Worm (Caenorhabditis elegans) whole organism, L4 larva: Measurements from ENCODE around the gene nhr-98.

ENCODE experiments used
- D1046.2 ChIP-seq: fragments of 200-800 bp; sonication (Bioruptor generic); IDR thresholded peaks from 2 replicates; pipeline ENCODE4 v1.3.6; 2022; ENCODE audit warnings: missing genetic modification characterization, missing compliant biosample characterization
- F37D6.2 ChIP-seq: sonication (generic microtip); optimal IDR thresholded peaks from 2 replicates; lab custom pipeline; 2016; ENCODE audit warnings: mild to moderate bottlenecking, missing genetic modification characterization, missing compliant biosample characterization
- F49E8.2 ChIP-seq: sonication (generic microtip); optimal IDR thresholded peaks from 2 replicates; lab custom pipeline; 2016; ENCODE audit warnings: missing compliant biosample characterization, mild to moderate bottlenecking, missing genetic modification characterization, borderline replicate concordance
- R02D3.7 ChIP-seq: fragments of 150-350 bp; sonication (generic microtip); optimal IDR thresholded peaks from 3 replicates; lab custom pipeline; 2014; ENCODE audit warnings: missing biosample characterization, missing genetic modification characterization
- T26A8.4 ChIP-seq: fragments of 200-800 bp; sonication (Bioruptor generic); IDR thresholded peaks from 2 replicates; pipeline ENCODE4 v1.3.6; 2022; ENCODE audit warnings: missing genetic modification characterization, missing compliant biosample characterization
- Y105C5A.15 ChIP-seq: fragments of 200-800 bp; sonication (Bioruptor generic); IDR thresholded peaks from 2 replicates; pipeline ENCODE4 v1.3.6; 2022; ENCODE audit warnings: missing genetic modification characterization, missing compliant biosample characterization
- Y75B8A.6 ChIP-seq: fragments of 200-800 bp; sonication (Bioruptor generic); IDR thresholded peaks from 2 replicates; pipeline ENCODE4 v1.3.6; 2022; ENCODE audit warnings: missing genetic modification reagents, missing genetic modification characterization, missing compliant biosample characterization
- ZK337.2 ChIP-seq: fragments of 200-800 bp; sonication (Bioruptor generic); IDR thresholded peaks from 2 replicates; pipeline ENCODE4 v1.3.6; 2022; ENCODE audit warnings: missing genetic modification reagents, missing genetic modification characterization, missing compliant biosample characterization
- ZK546.5 ChIP-seq, 2 experiments: sonication (generic microtip); optimal IDR thresholded peaks; 2 replicates each; lab custom pipeline; 2017; ENCODE audit warnings: missing biosample characterization in 2 of 2, missing genetic modification characterization in 2 of 2
- aha-1 ChIP-seq: fragments of 150-350 bp; peaks from one replicate; lab custom pipeline; 2014; ENCODE audit warnings: missing biosample characterization, missing genetic modification characterization
- aly-2 ChIP-seq: sonication (generic microtip); optimal IDR thresholded peaks from 2 replicates; lab custom pipeline; 2018; ENCODE audit warnings: missing biosample characterization, missing genetic modification characterization
- ceh-32 ChIP-seq: sonication (generic microtip); optimal IDR thresholded peaks from 2 replicates; lab custom pipeline; 2016; ENCODE audit warnings: mild to moderate bottlenecking, missing genetic modification characterization, missing compliant biosample characterization; ENCODE audit not compliant: poor library complexity
- ceh-62 ChIP-seq: sonication (generic microtip); optimal IDR thresholded peaks from 2 replicates; lab custom pipeline; 2017; ENCODE audit warnings: missing biosample characterization, missing genetic modification characterization
- cey-2 ChIP-seq: sonication (generic microtip); optimal IDR thresholded peaks from 3 replicates; lab custom pipeline; 2017; ENCODE audit warnings: missing genetic modification characterization, mild to moderate bottlenecking, missing compliant biosample characterization, antibody characterized with exemption, borderline replicate concordance; ENCODE audit not compliant: insufficient read depth
- daf-16 ChIP-seq, 3 experiments: sonication (generic microtip); optimal IDR thresholded peaks; 2 replicates each; lab custom pipeline; 2016 to 2017; ENCODE audit warnings: missing genetic modification characterization in 3 of 3, missing genetic modification reagents in 3 of 3, mild to moderate bottlenecking in 2 of 3, missing compliant biosample characterization in 2 of 3, missing biosample characterization in 1 of 3, moderate library complexity in 1 of 3
- dmd-6 ChIP-seq: fragments of 200-800 bp; sonication (Bioruptor generic); IDR thresholded peaks from 2 replicates; pipeline ENCODE4 v1.3.6; 2022; ENCODE audit warnings: missing genetic modification reagents, missing genetic modification characterization, missing compliant biosample characterization
- dmd-9 ChIP-seq: fragments of 200-800 bp; sonication (Bioruptor generic); IDR thresholded peaks from 2 replicates; pipeline ENCODE4 v1.3.6; 2022; ENCODE audit warnings: missing genetic modification reagents, missing genetic modification characterization, missing compliant biosample characterization
- dpl-1 ChIP-seq: fragments of 150-350 bp; optimal IDR thresholded peaks from 2 replicates; lab custom pipeline; 2014; ENCODE audit warnings: missing biosample characterization, missing genetic modification reagents, missing genetic modification characterization
- dve-1 ChIP-seq: sonication (generic microtip); optimal IDR thresholded peaks from 2 replicates; lab custom pipeline; 2017; ENCODE audit warnings: antibody characterized with exemption, mild to moderate bottlenecking, missing genetic modification characterization, missing compliant biosample characterization; ENCODE audit not compliant: insufficient read depth
- fkh-10 ChIP-seq: fragments of 150-350 bp; optimal IDR thresholded peaks from 2 replicates; lab custom pipeline; 2014; ENCODE audit warnings: missing biosample characterization, missing genetic modification reagents, missing genetic modification characterization
- fos-1 ChIP-seq: fragments of 150-350 bp; optimal IDR thresholded peaks from 2 replicates; lab custom pipeline; 2014; ENCODE audit warnings: missing biosample characterization, missing genetic modification characterization
- hlh-11 ChIP-seq: fragments of 200-800 bp; sonication (Bioruptor generic); optimal IDR thresholded peaks from 2 replicates; lab custom pipeline; 2018; ENCODE audit warnings: mild to moderate bottlenecking, missing genetic modification characterization, missing compliant biosample characterization
- hlh-30 ChIP-seq: sonication (generic microtip); optimal IDR thresholded peaks from 2 replicates; lab custom pipeline; 2017; ENCODE audit warnings: antibody characterized with exemption, mild to moderate bottlenecking, missing genetic modification characterization, missing compliant biosample characterization; ENCODE audit not compliant: insufficient read depth
- lim-7 ChIP-seq: fragments of 200-800 bp; sonication (Bioruptor generic); IDR thresholded peaks from 2 replicates; pipeline ENCODE4 v1.3.6; 2022; ENCODE audit warnings: missing genetic modification characterization, missing compliant biosample characterization
- lin-13 ChIP-seq: fragments of 150-350 bp; optimal IDR thresholded peaks from 2 replicates; lab custom pipeline; 2014; ENCODE audit warnings: missing biosample characterization, missing genetic modification reagents, missing genetic modification characterization
- lir-3 ChIP-seq: sonication (generic microtip); optimal IDR thresholded peaks from 2 replicates; lab custom pipeline; 2016; ENCODE audit warnings: mild to moderate bottlenecking, missing genetic modification characterization, missing compliant biosample characterization
- madf-9 ChIP-seq: fragments of 200-800 bp; sonication (Bioruptor generic); conservative IDR thresholded peaks from 2 replicates; pipeline ENCODE4 v1.3.6; 2022; ENCODE audit warnings: missing genetic modification reagents, missing genetic modification characterization, missing compliant biosample characterization
- nhr-11 ChIP-seq: fragments of 150-350 bp; optimal IDR thresholded peaks from 2 replicates; lab custom pipeline; 2014; ENCODE audit warnings: missing biosample characterization, missing genetic modification characterization
- nhr-111 ChIP-seq: fragments of 200-800 bp; sonication (Bioruptor generic); optimal IDR thresholded peaks from 2 replicates; lab custom pipeline; 2018; ENCODE audit warnings: mild to moderate bottlenecking, missing genetic modification characterization, missing compliant biosample characterization
- nhr-28 ChIP-seq: fragments of 150-350 bp; optimal IDR thresholded peaks from 2 replicates; lab custom pipeline; 2014; ENCODE audit warnings: missing biosample characterization, missing genetic modification characterization
- nhr-48 ChIP-seq: sonication (generic microtip); optimal IDR thresholded peaks from 2 replicates; lab custom pipeline; 2016; ENCODE audit warnings: mild to moderate bottlenecking, missing genetic modification characterization, missing compliant biosample characterization
- nhr-6 ChIP-seq: fragments of 150-350 bp; optimal IDR thresholded peaks from 2 replicates; lab custom pipeline; 2014; ENCODE audit warnings: missing biosample characterization, missing genetic modification characterization
- pha-4 ChIP-seq, 2 experiments: fragments of 150-350 bp in 1 of 2; fragments of 200-800 bp in 1 of 2; sonication (Bioruptor generic) in 1 of 2; IDR thresholded peaks in 1 of 2; optimal IDR thresholded peaks in 1 of 2; 2 replicates each; pipeline versions ENCODE4 v1.3.6 to Lab custom; 2014 to 2022; ENCODE audit warnings: missing genetic modification characterization in 2 of 2, missing genetic modification reagents in 2 of 2, missing biosample characterization in 1 of 2, missing compliant biosample characterization in 1 of 2
- php-3 ChIP-seq: fragments of 200-800 bp; sonication (Bioruptor generic); IDR thresholded peaks from 2 replicates; pipeline ENCODE4 v1.3.6; 2022; ENCODE audit warnings: missing genetic modification reagents, missing genetic modification characterization, missing compliant biosample characterization
- pqm-1 ChIP-seq: sonication (generic microtip); optimal IDR thresholded peaks from 2 replicates; lab custom pipeline; 2017; ENCODE audit warnings: missing biosample characterization, missing genetic modification characterization
- rbr-2 ChIP-seq: sonication (generic microtip); optimal IDR thresholded peaks from 2 replicates; lab custom pipeline; 2016; ENCODE audit warnings: missing genotype, missing genetic modification characterization, missing compliant biosample characterization
- set-16 ChIP-seq: fragments of 200-800 bp; sonication (Bioruptor generic); IDR thresholded peaks from 2 replicates; pipeline ENCODE4 v1.3.6; 2022; ENCODE audit warnings: missing genetic modification reagents, missing genetic modification characterization, missing compliant biosample characterization
- spr-3 ChIP-seq: fragments of 200-800 bp; sonication (Bioruptor generic); optimal IDR thresholded peaks from 2 replicates; lab custom pipeline; 2018; ENCODE audit warnings: mild to moderate bottlenecking, missing genetic modification characterization, missing compliant biosample characterization
- tra-1 ChIP-seq: fragments of 200-800 bp; sonication (Bioruptor generic); IDR thresholded peaks from 2 replicates; pipeline ENCODE4 v1.3.6; 2022; ENCODE audit warnings: missing genetic modification reagents, missing genetic modification characterization, missing compliant biosample characterization
- unc-62 ChIP-seq, 3 experiments: fragments of 150-350 bp in 1 of 3; sonication (generic microtip); optimal IDR thresholded peaks in 2 of 3; peaks in 1 of 3; 1 replicate in 1 of 3; 2 replicates in 2 of 3; lab custom pipeline; 2014 to 2017; ENCODE audit warnings: missing biosample characterization in 3 of 3, missing genetic modification characterization in 3 of 3, missing genetic modification reagents in 3 of 3, missing genotype in 1 of 3
- zag-1 ChIP-seq: fragments of 150-350 bp; optimal IDR thresholded peaks from 2 replicates; lab custom pipeline; 2014; ENCODE audit warnings: missing biosample characterization, missing genetic modification characterization
- zfp-2 ChIP-seq: sonication (generic microtip); optimal IDR thresholded peaks from 2 replicates; lab custom pipeline; 2016; ENCODE audit warnings: mild to moderate bottlenecking, missing genetic modification characterization, missing compliant biosample characterization
- zip-11 ChIP-seq: fragments of 200-800 bp; sonication (Bioruptor generic); IDR thresholded peaks from 2 replicates; pipeline ENCODE4 v1.3.6; 2022; ENCODE audit warnings: missing genetic modification characterization, missing compliant biosample characterization
- ztf-11 ChIP-seq: fragments of 150-350 bp; optimal IDR thresholded peaks from 2 replicates; lab custom pipeline; 2014; ENCODE audit warnings: missing biosample characterization, missing genetic modification characterization

Gene nhr-98

DNA sequence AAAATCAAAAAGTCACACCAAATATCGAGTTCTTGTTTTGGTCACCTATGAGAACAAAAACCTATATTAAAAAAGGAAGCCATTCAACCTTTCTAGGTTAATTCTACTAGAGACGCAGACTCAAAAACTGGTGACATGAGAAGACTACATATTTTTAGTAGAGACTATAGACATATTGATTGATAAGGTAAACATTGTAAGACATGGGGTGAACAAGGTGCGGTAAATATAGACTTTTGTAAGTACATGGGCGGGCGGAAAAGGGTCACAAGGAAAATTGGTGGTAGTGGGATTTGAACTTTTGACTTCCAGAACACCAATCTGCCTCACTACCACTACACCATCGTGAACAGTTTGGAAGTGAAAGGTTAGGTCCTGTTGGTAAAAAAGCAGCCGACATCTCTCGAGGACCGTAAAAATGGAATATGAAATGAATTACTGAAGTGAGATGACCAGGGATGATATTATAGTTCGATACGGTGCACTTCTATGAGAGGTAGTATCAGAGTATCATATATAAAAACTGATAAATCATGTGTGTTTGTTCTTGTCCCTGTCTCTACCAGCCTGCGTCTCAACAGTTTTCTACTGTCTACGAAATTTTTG, 30.7 kb downstream of the nhr-98 start, which contains the start of gene nhr-212:
TSS of gene nhr-212 (plus strand) at position 573 of the 606 bp plus-strand sequence.
- TF ChIP-seq dmd-6 (GFP tag; lab: Robert Waterston, UW) = peak; percentile 25; the same call in 1 of the 2 replicates
- TF ChIP-seq unc-62 (GFP tag; optimal IDR thresholded peaks at IDR 0.05 in 1 of 2; lab: Kevin White, UChicago) = no peak
- no peak for TF ChIP-seq unc-62 (tag; optimal IDR thresholded peaks at IDR 0.05; lab: Kevin White, UChicago)
- no peak for TF ChIP-seq daf-16 (GFP tag; optimal IDR thresholded peaks at IDR 0.05; lab: Kevin White, UChicago)
- TF ChIP-seq daf-16 (tag; optimal IDR thresholded peaks at IDR 0.05; lab: Kevin White, UChicago) = peak; percentile 47
- TF ChIP-seq ceh-62 (tag; lab: Kevin White, UChicago) = no peak
- peak; percentile 45 for TF ChIP-seq dve-1
- no peak for TF ChIP-seq rbr-2
- 0 out of 2 replicates have a peak, but pooled peaks have one; percentile 10 for TF ChIP-seq php-3 (GFP tag; lab: Robert Waterston, UW)
- peak; percentile 82 for TF ChIP-seq nhr-28
- peak; percentile 26 for TF ChIP-seq hlh-11 (tag; lab: Kevin White, UChicago)
- TF ChIP-seq tra-1 (GFP tag; lab: Robert Waterston, UW) = 0 out of 2 replicates have a peak, but pooled peaks have one; percentile 16
- TF ChIP-seq hlh-30 (tag; lab: Kevin White, UChicago) = peak; percentile 28
- peak; percentile 13 for TF ChIP-seq pqm-1 (tag; lab: Kevin White, UChicago)
- no peak for TF ChIP-seq pha-4 (GFP tag; IDR thresholded peaks at IDR 0.05; lab: Robert Waterston, UW)
- no peak for TF ChIP-seq pha-4 (tag; optimal IDR thresholded peaks at IDR 0.05; lab: Kevin White, UChicago)
- TF ChIP-seq F49E8.2 (tag; lab: Kevin White, UChicago) = no peak
- no peak for TF ChIP-seq lin-13 (GFP tag; lab: Kevin White, UChicago)
- TF ChIP-seq fkh-10 = no peak
- no peak for TF ChIP-seq dpl-1 (GFP tag; lab: Kevin White, UChicago)
- no peak for TF ChIP-seq F37D6.2
- TF ChIP-seq nhr-11 (tag; lab: Kevin White, UChicago) = no peak

DNA sequence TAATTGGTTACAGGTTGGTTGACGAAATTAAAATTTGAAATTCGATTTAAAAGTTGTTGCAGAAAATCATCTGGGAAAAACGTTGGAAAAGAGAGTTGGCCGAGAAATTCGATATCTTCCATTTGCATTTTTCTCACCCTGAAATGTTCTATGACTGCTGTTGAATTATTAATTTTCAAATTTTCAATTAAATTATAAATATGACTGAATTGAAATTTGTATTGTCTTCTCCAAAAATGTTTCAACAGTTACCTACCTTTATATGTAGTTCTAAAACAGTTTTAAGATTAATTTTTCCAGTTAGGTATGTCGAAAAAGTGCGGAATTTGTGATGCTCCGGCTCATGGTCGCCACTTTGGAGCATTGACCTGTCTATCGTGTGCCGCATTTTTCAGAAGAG, 33.0 kb downstream of the nhr-98 start, which contains the start of gene nhr-211:
TSS of gene nhr-211 (plus strand) at position 301 of the 400 bp plus-strand sequence.
- TF ChIP-seq lir-3 (tag; lab: Kevin White, UChicago) (no peak), R02D3.7 (tag; lab: Kevin White, UChicago) (no peak), nhr-48 (tag; lab: Kevin White, UChicago) (no peak), pqm-1 (tag; lab: Kevin White, UChicago) (no peak), nhr-6 (tag; lab: Kevin White, UChicago) (no peak), cey-2 (no peak), daf-16 (GFP tag; optimal IDR thresholded peaks at IDR 0.05; lab: Kevin White, UChicago) (no peak), daf-16 (tag; optimal IDR thresholded peaks at IDR 0.05; lab: Kevin White, UChicago) (no peak), aly-2 (no peak), fos-1 (tag; lab: Kevin White, UChicago) (no peak), F49E8.2 (tag; lab: Kevin White, UChicago) (no peak), unc-62 (GFP tag; optimal IDR thresholded peaks at IDR 0.05 in 1 of 2; lab: Kevin White, UChicago) (no peak), unc-62 (tag; optimal IDR thresholded peaks at IDR 0.05; lab: Kevin White, UChicago) (no peak), spr-3 (no peak), T26A8.4 (GFP tag; lab: Robert Waterston, UW) (no peak), zfp-2 (tag; lab: Kevin White, UChicago) (no peak)

DNA sequence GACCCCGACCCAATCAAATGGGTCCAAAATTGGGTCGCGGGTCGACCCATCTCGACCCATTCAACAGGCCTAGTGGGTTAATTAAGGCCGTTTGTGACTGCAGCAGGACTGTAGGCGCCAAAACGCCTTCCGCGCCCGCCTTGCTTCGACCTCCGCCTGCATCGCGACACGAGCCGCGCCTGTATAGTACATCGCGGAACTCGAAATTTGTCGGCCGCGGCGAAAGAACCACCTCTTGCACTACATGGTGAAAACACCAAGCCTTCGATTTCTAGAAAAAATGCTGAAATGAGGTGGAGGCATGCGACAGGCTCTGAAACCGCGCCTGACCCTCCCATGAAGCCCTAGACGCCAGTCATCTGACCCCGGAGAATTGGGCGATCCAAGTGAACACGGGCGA, 34.3 kb downstream of the nhr-98 start:
- no peak for TF ChIP-seq pha-4 (GFP tag; IDR thresholded peaks at IDR 0.05; lab: Robert Waterston, UW)
- no peak for TF ChIP-seq pha-4 (tag; optimal IDR thresholded peaks at IDR 0.05; lab: Kevin White, UChicago)
- no peak for TF ChIP-seq dmd-9 (GFP tag; lab: Robert Waterston, UW)
- no peak for TF ChIP-seq ZK337.2 (GFP tag; lab: Robert Waterston, UW)
- TF ChIP-seq fkh-10 = no peak
- TF ChIP-seq ZK546.5 (tag; optimal IDR thresholded peaks at IDR 0.05; lab: Kevin White, UChicago) = no peak
- TF ChIP-seq rbr-2 = no peak
- no peak for TF ChIP-seq Y75B8A.6 (GFP tag; lab: Robert Waterston, UW)
- no peak for TF ChIP-seq ceh-32 (tag; lab: Kevin White, UChicago)
- TF ChIP-seq aha-1 = peak; percentile 11
- TF ChIP-seq set-16 = peak; percentile 64
- TF ChIP-seq lin-13 (GFP tag; lab: Kevin White, UChicago) = no peak
- no peak for TF ChIP-seq D1046.2 (GFP tag; lab: Robert Waterston, UW)
- TF ChIP-seq ztf-11 (tag; lab: Kevin White, UChicago) = no peak
- TF ChIP-seq nhr-28 = no peak
- TF ChIP-seq zag-1 (tag; lab: Kevin White, UChicago) = no peak
- no peak for TF ChIP-seq R02D3.7 (tag; lab: Kevin White, UChicago)
- 0 out of 2 replicates have a peak, but pooled peaks have one; percentile 3 for TF ChIP-seq lim-7
- TF ChIP-seq madf-9 (GFP tag; lab: Robert Waterston, UW) = no peak
- no peak for TF ChIP-seq Y105C5A.15 (GFP tag; lab: Robert Waterston, UW)
- TF ChIP-seq nhr-111 (GFP tag; lab: Kevin White, UChicago) = no peak
- TF ChIP-seq zip-11 (GFP tag; lab: Robert Waterston, UW) = no peak
